Fruit fly (Drosophila melanogaster) whole organism, wandering third instar larva: ENCODE results near the gene Kdm3.

Experiments
- Abd-B ChIP-seq: fragments of >200 bp; optimal IDR thresholded peaks from 2 replicates; lab custom pipeline; 2017; ENCODE audit warnings: missing biosample characterization, missing genetic modification characterization
- CG32264 ChIP-seq: fragments of 200-800 bp; sonication (Bioruptor generic); optimal IDR thresholded peaks from 2 replicates; lab custom pipeline; 2016; ENCODE audit warnings: missing biosample characterization, missing genetic modification characterization
- CG9705 ChIP-seq: fragments of 200-800 bp; sonication (Bioruptor generic); optimal IDR thresholded peaks from 2 replicates; lab custom pipeline; 2018; ENCODE audit warnings: missing biosample characterization, mild to moderate bottlenecking, missing genetic modification characterization
- CrebA ChIP-seq: fragments of 200-800 bp; sonication (Bioruptor generic); optimal IDR thresholded peaks from 2 replicates; lab custom pipeline; 2016; ENCODE audit warnings: missing biosample characterization, mild to moderate bottlenecking, missing genetic modification characterization, borderline replicate concordance
- Dfd ChIP-seq: fragments of >200 bp; optimal IDR thresholded peaks from 2 replicates; lab custom pipeline; 2017; ENCODE audit warnings: missing biosample characterization, missing genetic modification characterization
- Dif ChIP-seq: fragments of 200-275, 200-300 bp; sonication (Bioruptor generic); optimal IDR thresholded peaks from 2 replicates; lab custom pipeline; 2018; ENCODE audit warnings: missing biosample characterization, missing genetic modification characterization; ENCODE audit not compliant: partially characterized antibody
- GATAd ChIP-seq: sonication (Bioruptor generic); optimal IDR thresholded peaks from 2 replicates; lab custom pipeline; 2016; ENCODE audit warnings: missing biosample characterization, missing genetic modification characterization
- HLH106 ChIP-seq: fragments of 200-800 bp; optimal IDR thresholded peaks from 3 replicates; lab custom pipeline; 2019; ENCODE audit warnings: missing biosample characterization, mild to moderate bottlenecking, missing genetic modification characterization, moderate library complexity
- Hnf4 ChIP-seq: fragments of 200-800 bp; sonication (Bioruptor generic); optimal IDR thresholded peaks from 2 replicates; lab custom pipeline; 2016; ENCODE audit warnings: missing biosample characterization, mild to moderate bottlenecking, missing genetic modification characterization
- Hr78 ChIP-seq: fragments of >200 bp; optimal IDR thresholded peaks from 2 replicates; lab custom pipeline; 2017; ENCODE audit warnings: missing biosample characterization, missing genetic modification characterization
- Hr83 ChIP-seq: fragments of 200-300 bp; sonication (Bioruptor generic); optimal IDR thresholded peaks from 2 replicates; lab custom pipeline; 2016; ENCODE audit warnings: missing biosample characterization, mild to moderate bottlenecking, missing genetic modification characterization, moderate library complexity; ENCODE audit not compliant: poor library complexity, severe bottlenecking
- Jra ChIP-seq: sonication (Bioruptor generic); optimal IDR thresholded peaks from 2 replicates; lab custom pipeline; 2016; ENCODE audit warnings: missing biosample characterization, missing genetic modification characterization
- Mio ChIP-seq: sonication (Bioruptor generic); optimal IDR thresholded peaks from 2 replicates; lab custom pipeline; 2016; ENCODE audit warnings: missing biosample characterization, missing genetic modification characterization
- Myc ChIP-seq: fragments of >200 bp; optimal IDR thresholded peaks from 2 replicates; lab custom pipeline; 2017
- N ChIP-seq: fragments of >200 bp; optimal IDR thresholded peaks from 2 replicates; lab custom pipeline; 2018; ENCODE audit warnings: missing biosample characterization, missing external identifiers, missing genetic modification characterization
- OdsH ChIP-seq: fragments of 200-800 bp; sonication (Bioruptor generic); optimal IDR thresholded peaks from 2 replicates; lab custom pipeline; 2016; ENCODE audit warnings: missing biosample characterization, mild to moderate bottlenecking, missing genetic modification characterization
- Rel ChIP-seq, 2 experiments: fragments of 200-800 bp; sonication (Bioruptor generic) in 1 of 2; optimal IDR thresholded peaks; 2 replicates in 1 of 2; 3 replicates in 1 of 2; lab custom pipeline; 2016 to 2019; ENCODE audit warnings: mild to moderate bottlenecking in 2 of 2, missing biosample characterization in 2 of 2, missing genetic modification characterization in 2 of 2, moderate library complexity in 1 of 2
- Vsx2 ChIP-seq: fragments of 200-300, 225-300 bp; sonication (Bioruptor generic); optimal IDR thresholded peaks from 2 replicates; lab custom pipeline; 2018; ENCODE audit warnings: missing biosample characterization, missing genetic modification characterization; ENCODE audit not compliant: partially characterized antibody
- br ChIP-seq: fragments of 200-800 bp; sonication (Bioruptor generic); optimal IDR thresholded peaks from 2 replicates; lab custom pipeline; 2016; ENCODE audit warnings: missing biosample characterization, missing genetic modification characterization
- brk ChIP-seq: fragments of 200-800 bp; sonication (Bioruptor generic); optimal IDR thresholded peaks from 2 replicates; lab custom pipeline; 2016; ENCODE audit warnings: missing biosample characterization, mild to moderate bottlenecking, missing genetic modification characterization
- dl ChIP-seq, 2 experiments: fragments of 175-275, 200-275 bp in 1 of 2; fragments of 200-275 bp in 1 of 2; sonication (Bioruptor generic); optimal IDR thresholded peaks; lab custom pipeline; 2018; ENCODE audit warnings: mild to moderate bottlenecking in 2 of 2, missing biosample characterization in 2 of 2, missing genetic modification characterization in 2 of 2, moderate library complexity in 2 of 2; ENCODE audit not compliant: partially characterized antibody in 2 of 2, insufficient read depth in 1 of 2
- dmrt93B ChIP-seq: fragments of 200-800 bp; sonication (Bioruptor generic); optimal IDR thresholded peaks from 2 replicates; lab custom pipeline; 2018; ENCODE audit warnings: missing biosample characterization, mild to moderate bottlenecking, missing genetic modification characterization
- dsf ChIP-seq: sonication (Bioruptor generic); optimal IDR thresholded peaks from 2 replicates; lab custom pipeline; 2016; ENCODE audit warnings: missing biosample characterization, missing genetic modification characterization, borderline replicate concordance
- ey ChIP-seq: fragments of 200-800 bp; sonication (Bioruptor generic); optimal IDR thresholded peaks from 2 replicates; lab custom pipeline; 2016; ENCODE audit warnings: missing biosample characterization, missing genetic modification characterization
- foxo ChIP-seq, 2 experiments: fragments of 200-800 bp; sonication (Bioruptor generic); optimal IDR thresholded peaks; 2 replicates in 1 of 2; 3 replicates in 1 of 2; lab custom pipeline; 2016 to 2017; ENCODE audit warnings: missing biosample characterization in 2 of 2, missing genetic modification characterization in 2 of 2
- fru ChIP-seq: fragments of 200-800 bp; sonication (Bioruptor generic); optimal IDR thresholded peaks from 3 replicates; lab custom pipeline; 2016; ENCODE audit warnings: missing biosample characterization, mild to moderate bottlenecking, missing genetic modification characterization
- h ChIP-seq: fragments of 200-800 bp; sonication (Bioruptor generic); optimal IDR thresholded peaks from 3 replicates; lab custom pipeline; 2016; ENCODE audit warnings: missing biosample characterization, mild to moderate bottlenecking, missing genetic modification characterization
- jim ChIP-seq: fragments of 175-275, 200-325 bp; sonication (Bioruptor generic); optimal IDR thresholded peaks from 2 replicates; lab custom pipeline; 2016; ENCODE audit warnings: missing biosample characterization, mild to moderate bottlenecking, missing genetic modification characterization
- lola ChIP-seq: fragments of >200 bp; optimal IDR thresholded peaks from 2 replicates; lab custom pipeline; 2017; ENCODE audit warnings: missing biosample characterization, missing genetic modification characterization
- pan ChIP-seq: fragments of >200 bp; optimal IDR thresholded peaks from 2 replicates; lab custom pipeline; 2017
- psq ChIP-seq: fragments of 200-800 bp; sonication (Bioruptor generic); optimal IDR thresholded peaks from 3 replicates; lab custom pipeline; 2017; ENCODE audit warnings: missing biosample characterization, mild to moderate bottlenecking, missing genetic modification characterization, moderate library complexity
- rgr ChIP-seq: fragments of 200-800 bp; sonication (Bioruptor generic); optimal IDR thresholded peaks from 3 replicates; lab custom pipeline; 2016; ENCODE audit warnings: missing biosample characterization, mild to moderate bottlenecking, missing genetic modification characterization
- sage ChIP-seq: fragments of 200-800 bp; sonication (Bioruptor generic); optimal IDR thresholded peaks from 2 replicates; lab custom pipeline; 2016; ENCODE audit warnings: missing biosample characterization, mild to moderate bottlenecking, missing genetic modification characterization
- sv ChIP-seq: fragments of 200-800 bp; sonication (Bioruptor generic); optimal IDR thresholded peaks from 3 replicates; lab custom pipeline; 2016; ENCODE audit warnings: missing biosample characterization, missing genetic modification characterization
- tai ChIP-seq: sonication (Bioruptor generic); optimal IDR thresholded peaks from 2 replicates; lab custom pipeline; 2016; ENCODE audit warnings: missing biosample characterization, missing genetic modification characterization
- usp ChIP-seq: fragments of >200 bp; optimal IDR thresholded peaks from 2 replicates; lab custom pipeline; 2017; ENCODE audit warnings: missing biosample characterization, missing genetic modification characterization
- woc ChIP-seq: sonication (Bioruptor generic); optimal IDR thresholded peaks from 2 replicates; lab custom pipeline; 2016; ENCODE audit warnings: missing biosample characterization, mild to moderate bottlenecking, missing genetic modification characterization

Gene Kdm3

dm6 chr3R:9529913-9530312, 14.1 kb downstream of the Kdm3 start:
- no peak for TF ChIP-seq sage (GFP tag; lab: Kevin White, UChicago)
- TF ChIP-seq CrebA, result no peak
- no peak for TF ChIP-seq br (GFP tag; lab: Kevin White, UChicago)
- no peak for TF ChIP-seq Dif (GFP tag; lab: Kevin White, UChicago)
- no peak for TF ChIP-seq Dfd
- no peak for TF ChIP-seq Hnf4 (GFP tag; lab: Kevin White, UChicago)
- TF ChIP-seq h (GFP tag; lab: Kevin White, UChicago), result no peak
- TF ChIP-seq pan (lab: Kevin White, UChicago), result no peak
- TF ChIP-seq Hr83 (GFP tag; lab: Kevin White, UChicago), result no peak
- no peak for TF ChIP-seq woc (GFP tag; lab: Kevin White, UChicago)
- TF ChIP-seq foxo (GFP tag; optimal IDR thresholded peaks at IDR 0.05; lab: Kevin White, UChicago), result no peak
- TF ChIP-seq Vsx2, result no peak
- no peak for TF ChIP-seq OdsH (GFP tag; lab: Kevin White, UChicago)
- no peak for TF ChIP-seq dmrt93B (GFP tag; lab: Kevin White, UChicago)
- no peak for TF ChIP-seq dsf (GFP tag; lab: Kevin White, UChicago)
- no peak for TF ChIP-seq CG32264 (GFP tag; lab: Kevin White, UChicago)
- no peak for TF ChIP-seq lola
- TF ChIP-seq psq, result no peak
- no peak for TF ChIP-seq CG9705 (GFP tag; lab: Kevin White, UChicago)
- TF ChIP-seq Myc (lab: Kevin White, UChicago), result no peak
- TF ChIP-seq, all 38 proteins: peak for 0

dm6 chr3R:9532437-9533180, 16.8 kb downstream of the Kdm3 start, which contains the start of gene by:
Gene by, minus strand, starts transcription at chr3R:9533011.
- TF ChIP-seq br (GFP tag; lab: Kevin White, UChicago) (no peak), dl (GFP tag; optimal IDR thresholded peaks at IDR 0.05; lab: Kevin White, UChicago; ENCODE audit: insufficient read depth in 1 of 2, partially characterized antibody in 2 of 2) (peak; percentile 74 to 83), fru (GFP tag; lab: Kevin White, UChicago) (no peak), jim (GFP tag; lab: Kevin White, UChicago) (peak; percentile 84), sv (GFP tag; lab: Kevin White, UChicago) (no peak), Dif (GFP tag; lab: Kevin White, UChicago) (peak; percentile 82), Vsx2 (peak; percentile 37), Hr83 (GFP tag; lab: Kevin White, UChicago) (peak; percentile 15), CG9705 (GFP tag; lab: Kevin White, UChicago) (no peak)
- TF ChIP-seq, all 38 proteins: peak for 5

- TF ChIP-seq rgr (GFP tag; lab: Kevin White, UChicago), result peak; percentile 95
- TF ChIP-seq Hr83 (GFP tag; lab: Kevin White, UChicago), result peak; percentile 65
- peak; percentile 98 for TF ChIP-seq Dif (GFP tag; lab: Kevin White, UChicago)
- TF ChIP-seq jim (GFP tag; lab: Kevin White, UChicago), result no peak
- TF ChIP-seq dl (GFP tag; optimal IDR thresholded peaks at IDR 0.05; lab: Kevin White, UChicago; ENCODE audit: insufficient read depth in 1 of 2, partially characterized antibody in 2 of 2), result peak; percentile 89 to 97
- no peak for TF ChIP-seq Hr78
- peak; percentile 54 for TF ChIP-seq GATAd (GFP tag; lab: Kevin White, UChicago)
- peak; percentile 82 for TF ChIP-seq CG32264 (GFP tag; lab: Kevin White, UChicago)
- TF ChIP-seq lola, result no peak
- TF ChIP-seq ey, result peak; percentile 96
- TF ChIP-seq pan (lab: Kevin White, UChicago), result no peak
- TF ChIP-seq OdsH (GFP tag; lab: Kevin White, UChicago), result peak; percentile 97
- TF ChIP-seq psq, result peak; percentile 95
- peak; percentile 96 for TF ChIP-seq Jra (GFP tag; lab: Kevin White, UChicago)
- TF ChIP-seq N (GFP tag; lab: Kevin White, UChicago), result no peak
- TF ChIP-seq HLH106 (tag; lab: Kevin White, UChicago), result peak; percentile 96
- peak; percentile 92 for TF ChIP-seq tai (GFP tag; lab: Kevin White, UChicago)
- peak; percentile 18 for TF ChIP-seq usp (GFP tag; lab: Kevin White, UChicago)
- peak; percentile 87 for TF ChIP-seq Vsx2
- TF ChIP-seq sv (GFP tag; lab: Kevin White, UChicago), result peak; percentile 79
- TF ChIP-seq h (GFP tag; lab: Kevin White, UChicago), result peak; percentile 95
- no peak for TF ChIP-seq Dfd
- peak; percentile 94 for TF ChIP-seq CG9705 (GFP tag; lab: Kevin White, UChicago)
- peak; percentile 74 for TF ChIP-seq brk (GFP tag; lab: Kevin White, UChicago)
- peak; percentile 97 for TF ChIP-seq br (GFP tag; lab: Kevin White, UChicago)
- peak; percentile 69 for TF ChIP-seq Rel (GFP tag; optimal IDR thresholded peaks at IDR 0.05; lab: Kevin White, UChicago)
- peak; percentile 74 for TF ChIP-seq Rel (tag; optimal IDR thresholded peaks at IDR 0.05; lab: Kevin White, UChicago)
- peak; percentile 64 for TF ChIP-seq Mio (GFP tag; lab: Kevin White, UChicago)
- TF ChIP-seq Myc (lab: Kevin White, UChicago), result no peak
- TF ChIP-seq dsf (GFP tag; lab: Kevin White, UChicago), result peak; percentile 74
- peak; percentile 85 for TF ChIP-seq Hnf4 (GFP tag; lab: Kevin White, UChicago)
- no peak for TF ChIP-seq Abd-B (GFP tag; lab: Kevin White, UChicago)
- peak; percentile 47 for TF ChIP-seq sage (GFP tag; lab: Kevin White, UChicago)
- peak; percentile 76 to 98 for TF ChIP-seq foxo (GFP tag; optimal IDR thresholded peaks at IDR 0.05; lab: Kevin White, UChicago)
- peak; percentile 98 for TF ChIP-seq fru (GFP tag; lab: Kevin White, UChicago)
Measured at dm6 chr3R:9533181-9534124, 17.6 kb downstream of the Kdm3 start.
